Worm (Caenorhabditis elegans): ENCODE measurements around the gene unc-103.
A peak's percentile ranks its signal among the peaks of the same experiment; 100 is the strongest.

unc-103 gene

DNA sequence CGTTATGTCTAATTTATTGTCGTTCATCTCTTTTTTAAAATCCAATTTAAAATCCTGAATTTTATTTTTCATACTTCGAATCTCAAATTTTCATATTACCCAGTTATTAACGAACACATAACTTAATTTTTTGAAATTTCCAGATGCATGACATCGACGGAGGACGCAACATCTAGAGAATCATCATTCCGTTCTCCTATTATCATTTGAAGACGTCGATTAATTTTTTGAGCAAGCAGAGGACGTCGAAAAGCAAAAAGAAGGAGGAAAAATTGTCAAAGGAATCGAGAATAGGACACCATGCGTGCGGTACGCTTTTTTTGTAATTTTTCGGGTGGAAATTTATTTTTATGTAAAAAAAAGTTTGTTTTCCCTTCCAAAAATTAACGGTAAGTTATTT, at the start of gene unc-103:
Gene unc-103 (plus strand): TSS at position 301 of the 400 bp plus-strand sequence.
- no peak for TF ChIP-seq W03F9.2 (tag; optimal IDR thresholded peaks at IDR 0.05)
- no peak for TF ChIP-seq dao-5 (tag; optimal IDR thresholded peaks at IDR 0.05)
- no peak for TF ChIP-seq him-1 (tag; optimal IDR thresholded peaks at IDR 0.05)

DNA sequence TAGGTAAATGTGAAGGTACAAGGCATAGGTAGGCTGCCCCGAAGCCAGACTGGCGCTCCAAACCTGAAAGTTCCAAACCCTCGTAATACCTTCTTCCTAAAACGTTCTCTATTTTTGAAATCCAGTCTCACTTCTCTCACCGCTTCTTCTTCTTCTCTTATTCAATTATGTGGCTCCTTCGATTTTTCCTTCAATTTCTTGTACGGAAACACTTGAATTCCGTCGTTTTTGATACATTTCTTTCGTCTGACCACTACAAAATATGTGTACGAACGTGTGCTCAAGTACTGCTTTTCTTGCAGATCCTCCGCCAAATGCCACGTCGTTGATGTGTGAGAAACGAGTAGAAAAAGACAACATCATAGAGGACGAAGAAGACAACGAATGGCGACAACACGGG, 48.9 kb upstream of the unc-103 start, which contains the start of gene unc-79:
Gene unc-79 (plus strand): TSS at position 301 of the 400 bp plus-strand sequence.
- no peak for TF ChIP-seq W03F9.2 (tag; optimal IDR thresholded peaks at IDR 0.05)
- TF ChIP-seq dao-5 (tag; optimal IDR thresholded peaks at IDR 0.05), result no peak
- no peak for TF ChIP-seq him-1 (tag; optimal IDR thresholded peaks at IDR 0.05)

DNA sequence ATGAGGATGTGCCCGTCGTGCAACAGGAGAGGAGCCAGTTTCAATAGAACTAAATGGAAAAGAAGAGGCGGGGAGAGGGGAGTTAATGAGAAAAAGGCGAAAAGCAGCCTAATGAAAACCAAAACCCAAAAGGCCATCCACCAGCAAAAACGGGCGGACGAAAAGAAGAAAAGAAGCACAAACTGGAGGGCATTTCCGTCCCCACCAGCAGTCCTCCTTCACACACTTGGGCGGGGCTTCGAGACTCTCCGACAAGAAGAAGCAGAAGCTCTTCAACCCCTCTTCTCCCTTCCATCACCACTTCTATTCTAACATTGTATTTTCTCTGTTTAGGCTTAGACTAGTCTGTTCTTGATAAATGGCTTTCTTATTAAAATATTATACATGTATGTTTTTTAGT, 47.1 kb upstream of the unc-103 start:
- no peak for TF ChIP-seq dao-5 (tag; optimal IDR thresholded peaks at IDR 0.05)

DNA sequence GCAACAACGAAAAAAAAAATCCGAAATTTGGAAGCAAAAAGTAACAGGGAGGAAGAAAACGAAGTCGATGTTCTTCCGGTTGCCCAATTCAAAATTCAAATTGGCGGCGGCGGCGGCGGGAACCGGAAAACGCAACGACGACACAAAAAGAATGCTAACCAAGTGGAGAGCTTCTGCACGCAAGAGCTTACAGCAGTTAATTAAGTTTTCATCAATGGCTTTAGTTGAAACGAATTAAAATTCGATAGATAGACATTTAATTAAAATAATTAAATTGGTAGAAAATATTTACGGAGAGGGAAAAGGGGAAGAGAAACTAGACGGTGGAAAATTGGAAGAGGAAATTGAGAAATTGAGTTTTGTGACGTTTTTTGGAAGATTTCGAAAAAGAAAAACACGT, 44.9 kb upstream of the unc-103 start:
- TF ChIP-seq W03F9.2 (tag; optimal IDR thresholded peaks at IDR 0.05) (no peak), him-1 (tag; optimal IDR thresholded peaks at IDR 0.05) (no peak), dao-5 (tag; optimal IDR thresholded peaks at IDR 0.05) (no peak)

DNA sequence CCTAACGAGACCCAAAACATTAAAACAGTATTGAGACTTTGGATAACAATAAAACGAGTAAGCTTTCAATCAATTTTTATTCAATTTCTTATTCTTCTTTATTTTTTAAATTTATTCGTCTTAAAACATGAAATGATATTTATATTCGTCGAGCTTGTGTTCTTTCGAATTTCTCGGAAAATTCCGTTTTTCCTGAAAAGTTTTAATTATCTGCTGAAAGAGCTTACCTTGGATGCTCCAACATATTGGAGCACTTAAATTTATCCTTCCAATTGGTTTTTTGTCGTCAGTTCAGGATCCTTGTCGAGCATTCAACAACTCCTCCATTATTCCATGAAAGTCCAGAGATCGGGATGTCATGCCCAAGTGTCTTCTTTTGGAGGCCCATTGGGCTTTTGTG, 31.8 kb upstream of the unc-103 start:
- no peak for TF ChIP-seq dao-5 (tag; optimal IDR thresholded peaks at IDR 0.05)
- TF ChIP-seq W03F9.2 (tag; optimal IDR thresholded peaks at IDR 0.05), result no peak
- no peak for TF ChIP-seq him-1 (tag; optimal IDR thresholded peaks at IDR 0.05)

DNA sequence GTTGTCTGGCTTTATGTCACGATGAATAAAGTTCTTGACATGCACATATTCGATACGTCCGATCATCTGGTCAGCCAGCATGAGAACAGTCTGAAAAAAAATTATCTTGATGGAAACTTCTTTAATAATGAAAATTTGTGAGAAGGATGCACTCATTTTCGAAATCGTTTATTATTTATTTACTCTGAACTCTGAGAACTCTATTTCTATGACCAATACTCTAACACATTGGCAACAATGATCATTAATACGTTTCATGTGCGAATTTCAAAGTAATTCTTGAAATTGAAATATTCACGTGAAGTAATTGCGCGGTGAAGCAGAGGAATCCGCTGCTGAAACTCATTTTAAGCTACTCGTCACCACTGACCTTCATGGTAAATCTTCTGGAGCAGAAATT, 29.5 kb upstream of the unc-103 start:
- no peak for TF ChIP-seq W03F9.2 (tag; optimal IDR thresholded peaks at IDR 0.05)

DNA sequence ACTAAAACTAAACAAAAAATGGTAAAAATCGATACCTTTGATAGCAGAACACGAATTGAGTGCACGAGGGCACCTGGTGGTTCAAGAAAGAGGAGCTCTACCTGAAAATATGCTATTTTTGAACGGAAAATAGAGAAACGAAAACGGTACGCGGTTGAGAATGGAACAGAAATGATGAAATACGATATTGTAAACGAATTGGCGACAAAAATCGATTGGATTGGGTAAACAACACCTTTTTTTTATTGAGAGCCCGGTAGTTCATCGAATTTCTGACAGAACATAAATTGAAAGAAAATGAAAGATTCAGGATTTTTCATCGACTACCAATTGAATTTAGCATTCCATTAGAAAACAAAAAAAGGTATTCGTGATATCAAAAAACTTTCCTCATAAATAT, 28.6 kb upstream of the unc-103 start, which contains the start of gene kin-19:
Gene kin-19 (minus strand): TSS at position 101 of the 400 bp plus-strand sequence.
- no peak for TF ChIP-seq W03F9.2 (tag; optimal IDR thresholded peaks at IDR 0.05)
- TF ChIP-seq him-1 (tag; optimal IDR thresholded peaks at IDR 0.05), result no peak
- no peak for TF ChIP-seq dao-5 (tag; optimal IDR thresholded peaks at IDR 0.05)

DNA sequence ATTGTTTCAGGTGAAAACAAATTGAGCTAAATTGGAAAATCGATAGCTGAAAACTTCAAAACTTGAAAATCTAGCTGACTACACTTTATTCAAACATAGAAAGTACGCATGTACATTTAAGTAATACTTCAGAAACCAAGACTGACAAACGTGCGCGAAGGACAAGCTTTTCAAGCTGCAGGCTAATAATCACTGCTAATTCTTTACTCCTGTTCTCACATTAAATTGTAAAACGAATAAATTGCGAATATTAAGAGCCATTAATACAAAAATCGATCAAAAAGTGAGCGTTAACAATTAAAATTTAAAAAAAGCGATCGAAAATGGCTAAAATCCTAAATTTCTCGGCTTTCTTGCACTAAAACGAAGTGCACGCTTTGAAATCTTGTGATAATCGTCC, 28.1 kb upstream of the unc-103 start:
- TF ChIP-seq dao-5 (tag; optimal IDR thresholded peaks at IDR 0.05) (no peak), him-1 (tag; optimal IDR thresholded peaks at IDR 0.05) (no peak), W03F9.2 (tag; optimal IDR thresholded peaks at IDR 0.05) (no peak)

DNA sequence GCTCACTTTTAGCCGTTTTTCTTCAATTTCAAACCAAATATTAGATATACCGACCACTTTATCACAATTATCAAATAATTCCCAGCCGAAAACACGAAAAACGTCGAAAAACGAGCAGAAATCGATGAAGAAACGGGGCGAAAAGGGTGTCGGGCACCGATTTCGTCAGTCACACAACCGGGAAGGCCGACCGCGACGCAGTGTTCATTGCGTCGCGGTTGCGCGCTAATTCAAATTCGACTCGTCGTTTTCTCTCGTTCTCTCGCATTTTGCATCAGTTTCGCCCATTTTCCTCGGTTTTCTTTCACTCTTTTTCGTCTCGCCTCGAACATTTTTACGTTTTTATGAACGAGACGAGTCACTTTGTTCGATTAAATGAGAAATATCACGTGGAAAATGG, 27.6 kb upstream of the unc-103 start:
- TF ChIP-seq dao-5 (tag; optimal IDR thresholded peaks at IDR 0.05), result no peak
- no peak for TF ChIP-seq him-1 (tag; optimal IDR thresholded peaks at IDR 0.05)
- peak; percentile 0 for TF ChIP-seq W03F9.2 (tag; optimal IDR thresholded peaks at IDR 0.05)

DNA sequence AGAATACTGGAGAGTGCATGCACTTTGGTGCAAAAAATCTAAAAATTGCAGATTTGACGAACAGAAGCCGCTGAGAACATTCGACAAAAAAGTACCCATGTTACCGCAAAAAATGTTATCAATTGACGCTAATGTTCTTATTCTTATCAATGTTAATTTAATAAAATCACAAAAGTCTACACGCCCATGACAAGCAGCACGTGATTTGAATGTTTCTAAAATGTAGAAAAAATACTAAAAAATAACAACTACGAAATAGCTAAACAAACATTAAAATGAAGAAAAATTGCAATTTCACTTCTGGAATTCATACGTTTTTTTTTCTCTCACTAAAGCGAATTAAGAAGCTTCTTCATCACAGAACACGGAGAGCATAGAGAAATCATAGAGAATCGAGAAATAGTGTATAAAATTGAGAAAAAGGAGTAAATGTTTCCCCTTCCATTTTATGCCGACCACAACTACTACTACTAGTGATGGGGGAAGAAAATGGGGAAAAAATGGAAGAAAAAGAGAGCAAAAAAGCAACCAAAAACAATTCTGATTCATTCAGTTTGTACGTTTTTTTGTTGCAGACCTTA, 26.8 kb upstream of the unc-103 start:
- TF ChIP-seq him-1 (tag; optimal IDR thresholded peaks at IDR 0.05) (no peak), W03F9.2 (tag; optimal IDR thresholded peaks at IDR 0.05) (no peak), dao-5 (tag; optimal IDR thresholded peaks at IDR 0.05) (no peak)

DNA sequence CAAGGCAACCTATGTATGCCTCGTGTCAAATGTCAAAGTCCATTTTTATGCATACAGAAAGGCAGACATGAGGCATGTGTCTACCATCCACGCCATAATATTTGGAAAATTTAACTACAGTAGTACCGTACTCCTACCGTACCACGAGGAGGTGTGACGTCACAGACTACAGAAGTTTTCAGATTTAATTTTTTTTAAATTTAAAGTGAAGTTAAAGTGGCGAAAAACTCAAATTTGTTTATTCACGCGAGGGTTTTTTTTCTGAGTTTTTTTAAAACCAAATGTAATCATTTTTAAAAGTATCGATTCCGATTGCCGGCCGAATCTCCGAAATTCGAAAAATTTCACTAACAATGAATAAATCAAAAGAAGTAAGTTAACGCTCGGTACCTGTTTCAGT, 24.4 kb upstream of the unc-103 start, which contains the start of gene C03C10.2:
Gene C03C10.2 (plus strand): TSS at position 301 of the 400 bp plus-strand sequence.
- TF ChIP-seq him-1 (tag; optimal IDR thresholded peaks at IDR 0.05) (no peak), dao-5 (tag; optimal IDR thresholded peaks at IDR 0.05) (no peak), W03F9.2 (tag; optimal IDR thresholded peaks at IDR 0.05) (no peak)

DNA sequence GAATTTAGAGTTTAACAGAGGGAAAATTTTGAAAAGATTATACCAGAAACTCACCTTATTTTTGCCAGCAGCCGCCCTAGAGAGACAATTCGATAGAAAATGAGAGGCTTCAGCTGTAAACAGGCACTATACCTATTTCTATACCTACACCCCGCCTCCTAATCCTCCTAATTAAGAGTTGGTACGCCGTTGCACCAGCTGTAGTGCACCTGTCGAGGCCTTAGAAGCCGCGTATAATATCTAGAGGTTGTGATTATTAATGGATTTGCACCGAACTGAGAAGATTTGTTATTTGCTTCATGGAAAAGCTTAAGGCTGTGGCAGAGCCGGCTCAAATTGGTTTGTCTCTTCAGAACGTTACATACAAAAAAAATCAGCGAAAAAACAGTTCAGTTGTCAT, 23.2 kb upstream of the unc-103 start, which contains the start of gene C03C10.5:
Gene C03C10.5 (minus strand): TSS at position 101 of the 400 bp plus-strand sequence.
- TF ChIP-seq him-1 (tag; optimal IDR thresholded peaks at IDR 0.05) (no peak), dao-5 (tag; optimal IDR thresholded peaks at IDR 0.05) (no peak), W03F9.2 (tag; optimal IDR thresholded peaks at IDR 0.05) (no peak)

DNA sequence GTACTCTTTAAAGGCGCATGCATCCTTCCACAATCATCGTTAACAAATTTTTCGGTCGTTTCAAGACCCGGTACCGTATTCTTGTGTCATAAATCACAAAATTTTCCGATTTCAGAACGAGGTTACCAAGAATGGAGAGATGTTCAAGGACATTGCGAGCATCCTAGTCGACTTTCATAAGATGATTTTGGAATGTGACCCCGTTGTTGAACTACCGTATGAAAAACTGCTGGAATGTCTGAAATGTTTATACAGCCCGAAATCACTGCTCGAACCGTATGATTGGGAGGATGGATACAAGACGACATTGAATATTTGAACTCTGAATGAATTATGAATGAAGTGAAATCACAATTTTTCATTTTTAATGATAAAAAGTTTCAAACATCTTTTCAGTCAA, 22.2 kb upstream of the unc-103 start:
- TF ChIP-seq W03F9.2 (tag; optimal IDR thresholded peaks at IDR 0.05), result no peak
- TF ChIP-seq dao-5 (tag; optimal IDR thresholded peaks at IDR 0.05), result no peak
- TF ChIP-seq him-1 (tag; optimal IDR thresholded peaks at IDR 0.05), result no peak

DNA sequence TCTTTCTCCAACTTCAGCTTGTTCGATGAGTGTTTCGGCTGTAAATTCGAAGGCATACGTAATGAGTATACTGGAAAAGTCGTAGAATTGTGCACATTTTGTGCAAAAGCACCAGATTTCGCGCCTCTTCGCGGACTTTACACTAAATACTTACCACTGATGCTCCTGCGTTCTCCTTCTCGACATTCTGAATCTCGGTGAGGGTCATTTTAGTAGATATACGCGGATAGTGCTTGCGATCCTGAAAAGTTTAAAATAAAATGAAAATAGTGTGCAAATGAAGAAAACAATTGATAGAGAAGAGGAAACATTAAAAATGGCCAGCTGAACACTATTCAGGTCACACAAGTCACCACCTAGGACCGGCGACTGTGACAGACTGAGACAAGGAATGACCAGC, 20.5 kb upstream of the unc-103 start, which contains the start of gene rnr-2:
Gene rnr-2 (minus strand): TSS at position 241 of the 400 bp plus-strand sequence.
- TF ChIP-seq W03F9.2 (tag; optimal IDR thresholded peaks at IDR 0.05) (no peak), dao-5 (tag; optimal IDR thresholded peaks at IDR 0.05) (no peak), him-1 (tag; optimal IDR thresholded peaks at IDR 0.05) (no peak)

DNA sequence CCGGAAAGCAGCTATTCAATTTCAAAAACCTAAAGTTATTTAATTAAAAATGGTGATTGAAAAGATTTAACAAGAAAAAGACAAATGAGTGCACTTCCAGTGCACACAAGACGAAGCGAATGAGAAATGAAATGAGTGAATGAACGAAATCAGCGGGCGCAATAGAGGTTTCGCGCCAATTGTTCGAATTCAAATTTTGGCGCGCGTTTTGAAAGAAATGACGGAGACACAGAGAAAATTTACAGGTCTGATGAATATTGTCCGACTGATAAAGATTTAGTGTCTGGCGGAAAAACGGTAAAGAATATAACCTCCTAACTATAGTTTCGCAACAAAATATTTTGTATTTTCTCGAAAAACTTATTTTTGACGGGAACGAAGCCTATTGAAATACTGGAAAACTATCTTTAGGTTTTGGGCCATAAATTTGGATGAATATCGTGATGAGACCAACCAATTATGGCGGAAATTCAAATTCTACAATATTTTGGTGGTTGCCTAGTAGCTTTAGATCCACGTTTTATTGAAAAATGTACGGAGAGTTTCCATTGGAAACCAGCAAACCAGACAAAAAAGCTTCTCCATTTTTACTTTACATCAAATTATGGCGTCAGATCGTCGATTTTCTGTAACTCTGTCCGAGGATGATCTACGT, 19.6 kb upstream of the unc-103 start, which contains the start of gene C03C10.7:
Gene C03C10.7 (plus strand): TSS at position 605 of the 655 bp plus-strand sequence.
- TF ChIP-seq him-1 (tag; optimal IDR thresholded peaks at IDR 0.05) (no peak), W03F9.2 (tag; optimal IDR thresholded peaks at IDR 0.05) (no peak), dao-5 (tag; optimal IDR thresholded peaks at IDR 0.05) (no peak)

All from whole organism, L4/young adult.